Worm (Caenorhabditis elegans): ENCODE results near the gene C06E1.1.
A peak's percentile ranks its signal among the peaks of the same experiment; 100 is the strongest.

C06E1.1 gene

DNA sequence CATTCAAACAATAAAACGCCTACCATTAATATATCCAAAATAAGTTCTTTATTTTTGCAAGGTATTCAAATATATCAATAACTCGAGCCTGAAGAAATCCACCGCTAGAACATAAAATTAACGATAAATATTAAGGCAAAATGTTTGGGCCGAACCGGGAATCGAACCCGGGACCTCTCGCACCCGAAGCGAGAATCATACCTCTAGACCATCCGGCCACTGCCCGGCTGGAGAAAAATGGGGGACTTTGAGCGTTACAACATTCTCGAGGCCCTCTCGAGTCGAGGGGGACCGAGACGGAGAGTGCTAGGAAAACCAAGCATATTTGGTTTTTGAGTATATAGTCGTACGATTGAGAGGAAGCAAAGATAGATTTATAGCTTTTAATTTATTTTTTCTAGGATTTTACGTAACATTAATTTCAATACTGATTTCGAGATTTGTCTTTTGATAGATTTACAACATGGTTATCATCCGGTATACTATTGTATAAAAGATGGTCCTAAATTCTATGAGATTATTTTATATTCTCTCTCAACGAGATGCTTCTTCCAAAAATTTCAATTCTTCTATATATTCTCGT is 44.7 kb downstream of the C06E1.1 start, which contains the start of gene flp-23 (continued):
- no peak for TF ChIP-seq nhr-80 (tag; optimal IDR thresholded peaks at IDR 0.05)
- TF ChIP-seq atf-7 (tag; optimal IDR thresholded peaks at IDR 0.05) = no peak
- no peak for TF ChIP-seq Y56A3A.18 (GFP tag; IDR thresholded peaks at IDR 0.05)
- TF ChIP-seq aptf-3 (GFP tag; IDR thresholded peaks at IDR 0.05) = no peak
- TF ChIP-seq xnd-1 (tag; optimal IDR thresholded peaks at IDR 0.05) = no peak
- no peak for TF ChIP-seq unc-62 (GFP tag; optimal IDR thresholded peaks at IDR 0.05)
- no peak for TF ChIP-seq mcd-1 (GFP tag; IDR thresholded peaks at IDR 0.05)
- TF ChIP-seq attf-6 (GFP tag; IDR thresholded peaks at IDR 0.05) = no peak
- TF ChIP-seq nfya-2 (GFP tag; IDR thresholded peaks at IDR 0.05) = no peak
- no peak for TF ChIP-seq bed-2 (GFP tag; IDR thresholded peaks at IDR 0.05)
- peak; percentile 72 for TF ChIP-seq nhr-90 (tag; optimal IDR thresholded peaks at IDR 0.05)
- TF ChIP-seq nfya-1 (tag; optimal IDR thresholded peaks at IDR 0.05; ENCODE audit: borderline replicate concordance, insufficient read depth) = no peak
- peak; percentile 13 for TF ChIP-seq snpc-1.3 (tag; optimal IDR thresholded peaks at IDR 0.05; ENCODE audit: insufficient read depth)
- TF ChIP-seq let-607 (tag; optimal IDR thresholded peaks at IDR 0.05) = no peak
- no peak for TF ChIP-seq nhr-179 (tag; optimal IDR thresholded peaks at IDR 0.05)
- TF ChIP-seq dpff-1 (tag; optimal IDR thresholded peaks at IDR 0.05) = no peak
- no peak for TF ChIP-seq ceh-100 (GFP tag; IDR thresholded peaks at IDR 0.05)
- no peak for TF ChIP-seq somi-1 (GFP tag; optimal IDR thresholded peaks at IDR 0.05)
- TF ChIP-seq B0035.1 (tag; optimal IDR thresholded peaks at IDR 0.05) = no peak
- no peak for TF ChIP-seq F33H1.4 (GFP tag; IDR thresholded peaks at IDR 0.05)
- peak; percentile 24 for TF ChIP-seq mxl-1 (tag; optimal IDR thresholded peaks at IDR 0.05)
- TF ChIP-seq F57C9.4 (tag; optimal IDR thresholded peaks at IDR 0.05) = no peak
- TF ChIP-seq ztf-18 (tag; optimal IDR thresholded peaks at IDR 0.05) = peak; percentile 52
- TF ChIP-seq cebp-2 (GFP tag; IDR thresholded peaks at IDR 0.05) = no peak
- no peak for TF ChIP-seq Y67H2A.10 (GFP tag; conservative IDR thresholded peaks at IDR 0.05)
- TF ChIP-seq F49E8.2 (tag; optimal IDR thresholded peaks at IDR 0.05; ENCODE audit: insufficient read depth) = peak; percentile 4
- no peak for TF ChIP-seq ztf-3 (GFP tag; optimal IDR thresholded peaks at IDR 0.05)
- TF ChIP-seq cebp-1 (GFP tag; IDR thresholded peaks at IDR 0.05) = no peak
- TF ChIP-seq cebp-1 (tag; optimal IDR thresholded peaks at IDR 0.05) = no peak
- TF ChIP-seq ceh-27 (GFP tag; optimal IDR thresholded peaks at IDR 0.05) = no peak

ce11 chrIII:8652112-8652694 is 46.6 kb downstream of the C06E1.1 start:
- no peak for TF ChIP-seq ekl-4 (GFP tag; IDR thresholded peaks at IDR 0.05)
- no peak for TF ChIP-seq ceh-100 (GFP tag; IDR thresholded peaks at IDR 0.05)
- no peak for TF ChIP-seq somi-1 (GFP tag; optimal IDR thresholded peaks at IDR 0.05)
- peak; percentile 86 for TF ChIP-seq ama-1 (optimal IDR thresholded peaks at IDR 0.05)
- no peak for TF ChIP-seq ama-1 (GFP tag; optimal IDR thresholded peaks at IDR 0.05)
- no peak for TF ChIP-seq mxl-1 (tag; optimal IDR thresholded peaks at IDR 0.05)
- no peak for TF ChIP-seq hlh-26 (GFP tag; conservative IDR thresholded peaks at IDR 0.05)
- no peak for TF ChIP-seq K11D2.4 (GFP tag; IDR thresholded peaks at IDR 0.05)
- TF ChIP-seq F57C9.4 (tag; optimal IDR thresholded peaks at IDR 0.05) = no peak
- TF ChIP-seq Y56A3A.18 (GFP tag; IDR thresholded peaks at IDR 0.05) = 0 out of 2 replicates have a peak, but pooled peaks have one; percentile 24
- no peak for TF ChIP-seq atf-7 (tag; optimal IDR thresholded peaks at IDR 0.05)
- no peak for TF ChIP-seq dpl-1 (GFP tag; optimal IDR thresholded peaks at IDR 0.05)
- TF ChIP-seq pbrm-1 (GFP tag; IDR thresholded peaks at IDR 0.05) = no peak
- no peak for TF ChIP-seq xnd-1 (tag; optimal IDR thresholded peaks at IDR 0.05)
- TF ChIP-seq cebp-2 (GFP tag; IDR thresholded peaks at IDR 0.05) = no peak
- TF ChIP-seq fkh-3 (tag; optimal IDR thresholded peaks at IDR 0.05) = no peak
- TF ChIP-seq F57A8.1 (GFP tag; optimal IDR thresholded peaks at IDR 0.05) = no peak
- TF ChIP-seq Y67H2A.10 (GFP tag; conservative IDR thresholded peaks at IDR 0.05) = no peak
- TF ChIP-seq F52B5.7 (tag; optimal IDR thresholded peaks at IDR 0.05) = no peak
- peak; percentile 64 for TF ChIP-seq repo-1 (tag; optimal IDR thresholded peaks at IDR 0.05)
